Fruit fly (Drosophila melanogaster) whole organism, embryonic: Measurements from ENCODE around the gene Sgs1.

Experiments
- Adf1 ChIP-seq: fragments of 200-800 bp; sonication (Bioruptor generic); IDR thresholded peaks from 2 replicates; pipeline ENCODE4 v1.3.6; 2022; ENCODE audit warnings: missing biosample characterization, missing genetic modification characterization
- Atf3 ChIP-seq: fragments of 200-800 bp; sonication (Bioruptor generic); optimal IDR thresholded peaks from 3 replicates; lab custom pipeline; 2016; ENCODE audit warnings: missing biosample characterization, missing genetic modification characterization
- Bdp1 ChIP-seq: fragments of 200-800 bp; sonication (Bioruptor generic); optimal IDR thresholded peaks from 3 replicates; lab custom pipeline; 2016; ENCODE audit warnings: missing biosample characterization, missing genetic modification characterization
- Blimp-1 ChIP-seq: fragments of 200-800 bp; sonication (Bioruptor generic); optimal IDR thresholded peaks from 3 replicates; lab custom pipeline; 2018; ENCODE audit warnings: missing biosample characterization, missing genetic modification characterization, mild to moderate bottlenecking, moderate library complexity, missing genetic modification reagents
- C15 ChIP-seq: fragments of 200-800 bp; sonication (Bioruptor generic); IDR thresholded peaks from 3 replicates; pipeline ENCODE4 v1.3.6; 2022; ENCODE audit warnings: missing biosample characterization, missing genetic modification characterization
- CG10543 ChIP-seq: fragments of 200-800 bp; sonication (Bioruptor generic); optimal IDR thresholded peaks from 3 replicates; lab custom pipeline; 2017; ENCODE audit warnings: missing biosample characterization, mild to moderate bottlenecking, missing genetic modification characterization, moderate library complexity
- CG10565 ChIP-seq: fragments of 200-800 bp; sonication (Bioruptor generic); optimal IDR thresholded peaks from 3 replicates; lab custom pipeline; 2016; ENCODE audit warnings: missing biosample characterization, mild to moderate bottlenecking, missing genetic modification characterization
- CG13123 ChIP-seq: fragments of 200-800 bp; sonication (Bioruptor generic); optimal IDR thresholded peaks from 2 replicates; lab custom pipeline; 2016; ENCODE audit warnings: missing biosample characterization, missing genetic modification characterization
- CG14441 ChIP-seq: fragments of 200-800 bp; sonication (Bioruptor generic); IDR thresholded peaks from 2 replicates; pipeline ENCODE4 v1.3.6; 2022; ENCODE audit warnings: missing biosample characterization, missing genetic modification characterization
- CG14710 ChIP-seq: fragments of 200-800 bp; sonication (Bioruptor generic); optimal IDR thresholded peaks from 3 replicates; lab custom pipeline; 2019; ENCODE audit warnings: missing biosample characterization, mild to moderate bottlenecking, missing genetic modification characterization, moderate library complexity
- CG14860 ChIP-seq: fragments of 200-800 bp; sonication (Bioruptor generic); IDR thresholded peaks from 3 replicates; pipeline ENCODE4 v1.3.6; 2022; ENCODE audit warnings: missing biosample characterization, missing genetic modification characterization; ENCODE audit not compliant: partially characterized antibody
- CG17361 ChIP-seq: fragments of 200-800 bp; sonication (Bioruptor generic); IDR thresholded peaks from 3 replicates; pipeline ENCODE4 v1.3.6; 2022; ENCODE audit warnings: missing biosample characterization, missing genetic modification characterization
- CG17385 ChIP-seq: fragments of 200-800 bp; sonication (Bioruptor generic); optimal IDR thresholded peaks from 3 replicates; lab custom pipeline; 2018; ENCODE audit warnings: missing biosample characterization, mild to moderate bottlenecking, missing genetic modification characterization
- CG1792 ChIP-seq: fragments of 200-800 bp; sonication (Bioruptor generic); optimal IDR thresholded peaks from 2 replicates; lab custom pipeline; 2016; ENCODE audit warnings: missing biosample characterization, missing genetic modification characterization
- CG31224 ChIP-seq: fragments of 200-800 bp; sonication (Bioruptor generic); IDR thresholded peaks from 2 replicates; pipeline ENCODE4 v1.3.6; 2022; ENCODE audit warnings: missing biosample characterization, missing genetic modification characterization
- CG31388 ChIP-seq: fragments of 200-800 bp; sonication (Bioruptor generic); optimal IDR thresholded peaks from 2 replicates; lab custom pipeline; 2016; ENCODE audit warnings: missing biosample characterization, missing genetic modification characterization
- CG34224 ChIP-seq: fragments of 200-800 bp; sonication (Bioruptor generic); IDR thresholded peaks from 3 replicates; pipeline ENCODE4 v1.3.6; 2022; ENCODE audit warnings: missing biosample characterization, missing genetic modification characterization; ENCODE audit not compliant: partially characterized antibody
- CG8359 ChIP-seq: fragments of 200-800 bp; sonication (Bioruptor generic); optimal IDR thresholded peaks from 2 replicates; lab custom pipeline; 2017; ENCODE audit warnings: missing biosample characterization, mild to moderate bottlenecking, missing genetic modification characterization, borderline replicate concordance
- E2f1 ChIP-seq: fragments of 200-800 bp; sonication (Bioruptor generic); IDR thresholded peaks from 2 replicates; pipeline ENCODE4 v1.3.6; 2022; ENCODE audit warnings: missing biosample characterization, missing genetic modification characterization
- Elba2 ChIP-seq: fragments of 200-800 bp; sonication (Bioruptor generic); optimal IDR thresholded peaks from 3 replicates; lab custom pipeline; 2016; ENCODE audit warnings: missing biosample characterization, missing genetic modification characterization
- Hr3 ChIP-seq: fragments of 200-800 bp; sonication (Bioruptor generic); optimal IDR thresholded peaks from 3 replicates; lab custom pipeline; 2016; ENCODE audit warnings: missing biosample characterization, missing genetic modification characterization
- Lpt ChIP-seq: fragments of >200 bp; optimal IDR thresholded peaks from 2 replicates; lab custom pipeline; 2018; ENCODE audit warnings: missing biosample characterization, missing genetic modification characterization
- Max ChIP-seq: fragments of 200-800 bp; sonication (Bioruptor generic); optimal IDR thresholded peaks from 2 replicates; lab custom pipeline; 2016; ENCODE audit warnings: missing biosample characterization, mild to moderate bottlenecking, missing genetic modification characterization
- Nf-YA ChIP-seq: fragments of 200-800 bp; sonication (Bioruptor generic); IDR thresholded peaks from 2 replicates; pipeline ENCODE4 v1.3.6; 2022; ENCODE audit warnings: missing biosample characterization, missing genetic modification characterization
- Nf-YB ChIP-seq: fragments of 200-800 bp; sonication (Bioruptor generic); optimal IDR thresholded peaks from 3 replicates; lab custom pipeline; 2019; ENCODE audit warnings: missing biosample characterization, mild to moderate bottlenecking, missing genetic modification characterization, moderate library complexity
- Oli ChIP-seq: fragments of 200-800 bp; sonication (Bioruptor generic); optimal IDR thresholded peaks from 2 replicates; lab custom pipeline; 2018; ENCODE audit warnings: missing biosample characterization, mild to moderate bottlenecking, missing genetic modification characterization, moderate library complexity
- PHDP ChIP-seq: fragments of 200-800 bp; sonication (Bioruptor generic); optimal IDR thresholded peaks from 3 replicates; lab custom pipeline; 2018; ENCODE audit warnings: missing biosample characterization, mild to moderate bottlenecking, missing genetic modification characterization, moderate library complexity
- Scr ChIP-seq: fragments of 200-800 bp; sonication (Bioruptor generic); IDR thresholded peaks from 2 replicates; pipeline ENCODE4 v1.3.6; 2022; ENCODE audit warnings: missing biosample characterization, missing genetic modification characterization; ENCODE audit not compliant: partially characterized antibody
- Ssrp ChIP-seq: fragments of 200-800 bp; sonication (Bioruptor generic); optimal IDR thresholded peaks from 2 replicates; lab custom pipeline; 2018; ENCODE audit warnings: missing biosample characterization, mild to moderate bottlenecking, missing genetic modification characterization, moderate library complexity
- ase ChIP-seq: fragments of 200-800 bp; sonication (Bioruptor generic); IDR thresholded peaks from 3 replicates; pipeline ENCODE4 v1.3.6; 2022; ENCODE audit warnings: missing biosample characterization, missing genetic modification characterization
- dimm ChIP-seq: fragments of 200-800 bp; sonication (Bioruptor generic); IDR thresholded peaks from 2 replicates; pipeline ENCODE4 v1.3.6; 2022; ENCODE audit warnings: missing biosample characterization, missing genetic modification characterization
- ewg ChIP-seq: fragments of 200-800 bp; sonication (Bioruptor generic); optimal IDR thresholded peaks from 3 replicates; lab custom pipeline; 2017; ENCODE audit warnings: mild to moderate bottlenecking, missing biosample characterization, missing genetic modification reagents, missing genetic modification characterization
- hbn ChIP-seq: fragments of 200-800 bp; sonication (Bioruptor generic); IDR thresholded peaks from 2 replicates; pipeline ENCODE4 v1.3.6; 2022; ENCODE audit warnings: missing biosample characterization, missing genetic modification characterization; ENCODE audit not compliant: partially characterized antibody
- lab ChIP-seq: fragments of 200-800 bp; sonication (Bioruptor generic); optimal IDR thresholded peaks from 3 replicates; lab custom pipeline; 2017; ENCODE audit warnings: missing biosample characterization, missing genetic modification characterization, mild to moderate bottlenecking, moderate library complexity, missing genetic modification reagents
- lola ChIP-seq, 3 experiments: fragments of >200 bp in 2 of 3; fragments of 200-800 bp in 1 of 3; sonication (Bioruptor generic) in 1 of 3; optimal IDR thresholded peaks; 2 replicates each; lab custom pipeline; 2017 to 2019; ENCODE audit warnings: missing biosample characterization in 3 of 3, missing genetic modification characterization in 3 of 3, mild to moderate bottlenecking in 1 of 3, moderate library complexity in 1 of 3
- nmo ChIP-seq: fragments of 200-800 bp; sonication (Bioruptor generic); optimal IDR thresholded peaks from 2 replicates; lab custom pipeline; 2018; ENCODE audit warnings: missing biosample characterization, mild to moderate bottlenecking, missing genetic modification characterization, moderate library complexity
- onecut ChIP-seq: fragments of 200-800 bp; sonication (Bioruptor generic); IDR thresholded peaks from 2 replicates; pipeline ENCODE4 v1.3.6; 2022; ENCODE audit warnings: missing biosample characterization, missing genetic modification characterization
- p53 ChIP-seq: fragments of 200-800 bp; sonication (Bioruptor generic); optimal IDR thresholded peaks from 2 replicates; lab custom pipeline; 2016; ENCODE audit warnings: missing biosample characterization, missing genetic modification characterization
- pita ChIP-seq: fragments of 200-800 bp; sonication (Bioruptor generic); optimal IDR thresholded peaks from 2 replicates; lab custom pipeline; 2017; ENCODE audit warnings: missing biosample characterization, mild to moderate bottlenecking, missing genetic modification characterization
- pros ChIP-seq: fragments of 200-800 bp; sonication (Bioruptor generic); optimal IDR thresholded peaks from 3 replicates; lab custom pipeline; 2019; ENCODE audit warnings: missing biosample characterization, mild to moderate bottlenecking, missing genetic modification characterization, moderate library complexity
- psq ChIP-seq: fragments of 200-800 bp; sonication (Bioruptor generic); optimal IDR thresholded peaks from 2 replicates; lab custom pipeline; 2017; ENCODE audit warnings: missing biosample characterization, missing genetic modification characterization
- rib ChIP-seq: fragments of 200-800 bp; sonication (Bioruptor generic); IDR thresholded peaks from 2 replicates; pipeline ENCODE4 v1.3.6; 2022; ENCODE audit warnings: missing biosample characterization, missing genetic modification characterization
- ro ChIP-seq: fragments of 200-800 bp; sonication (Bioruptor generic); IDR thresholded peaks from 2 replicates; pipeline ENCODE4 v1.3.6; 2022; ENCODE audit warnings: missing biosample characterization, missing genetic modification characterization
- sima ChIP-seq: fragments of 200-800 bp; sonication (Bioruptor generic); optimal IDR thresholded peaks from 2 replicates; lab custom pipeline; 2016; ENCODE audit warnings: missing biosample characterization, missing genetic modification characterization
- sqz ChIP-seq: fragments of 200-800 bp; sonication (Bioruptor generic); optimal IDR thresholded peaks from 3 replicates; lab custom pipeline; 2018; ENCODE audit warnings: missing biosample characterization, mild to moderate bottlenecking, missing genetic modification characterization
- stc ChIP-seq: fragments of 200-800 bp; sonication (Bioruptor generic); IDR thresholded peaks from 2 replicates; pipeline ENCODE4 v1.3.6; 2022; ENCODE audit warnings: missing biosample characterization, missing genetic modification characterization
- stwl ChIP-seq: fragments of 200-800 bp; sonication (Bioruptor generic); optimal IDR thresholded peaks from 3 replicates; lab custom pipeline; 2018; ENCODE audit warnings: missing biosample characterization, mild to moderate bottlenecking, missing genetic modification characterization, moderate library complexity
- tap ChIP-seq: fragments of 200-800 bp; optimal IDR thresholded peaks from 3 replicates; lab custom pipeline; 2019; ENCODE audit warnings: missing biosample characterization, mild to moderate bottlenecking, missing genetic modification characterization, moderate library complexity
- vnd ChIP-seq: fragments of 200-800 bp; sonication (Bioruptor generic); IDR thresholded peaks from 3 replicates; pipeline ENCODE4 v1.3.6; 2022; ENCODE audit warnings: missing biosample characterization, missing genetic modification characterization; ENCODE audit not compliant: partially characterized antibody
- vvl ChIP-seq: fragments of 200-800 bp; sonication (Bioruptor generic); IDR thresholded peaks from 2 replicates; pipeline ENCODE4 v1.3.6; 2022; ENCODE audit warnings: missing biosample characterization, missing genetic modification characterization

Sgs1 gene

dm6 chr2L:4945300-4945699 lies 8.1 kb downstream of the Sgs1 start, which contains the start of the genes mRpL24 and betaggt-I (continued):
- TF ChIP-seq Atf3 (peak; percentile 69), Bdp1 (GFP tag; lab: Kevin White, UChicago) (peak; percentile 77), Elba2 (GFP tag; lab: Kevin White, UChicago) (peak; percentile 60), rib (GFP tag; lab: Robert Waterston, UW) (peak; percentile 92), stwl (tag; lab: Kevin White, UChicago) (peak; percentile 69), lola (GFP tag; optimal IDR thresholded peaks at IDR 0.05; lab: Kevin White, UChicago) (peak in 1 of 3 experiments; percentile 96), CG14441 (GFP tag; lab: Robert Waterston, UW) (peak; percentile 97), Blimp-1 (peak; percentile 94), vnd (GFP tag; lab: Robert Waterston, UW) (no peak), Nf-YB (GFP tag; lab: Kevin White, UChicago) (peak; percentile 86), onecut (GFP tag; lab: Robert Waterston, UW) (peak; percentile 89), CG1792 (GFP tag; lab: Kevin White, UChicago) (peak; percentile 62), Max (GFP tag; lab: Kevin White, UChicago) (peak; percentile 94), C15 (GFP tag; lab: Robert Waterston, UW) (peak; percentile 70; the same call in 1 of the 3 replicates), pros (GFP tag; lab: Kevin White, UChicago) (peak; percentile 29), hbn (GFP tag; lab: Robert Waterston, UW) (no peak), E2f1 (GFP tag; lab: Robert Waterston, UW) (peak; percentile 97), CG13123 (GFP tag; lab: Kevin White, UChicago) (peak; percentile 90), CG31224 (GFP tag; lab: Robert Waterston, UW) (peak; percentile 93), CG17385 (GFP tag; lab: Kevin White, UChicago) (peak; percentile 99), ase (GFP tag; lab: Robert Waterston, UW) (peak; percentile 97), Adf1 (peak; percentile 84), tap (tag; lab: Kevin White, UChicago) (peak; percentile 95), stc (peak; percentile 97), lab (GFP tag; lab: Kevin White, UChicago) (peak; percentile 97), nmo (GFP tag; lab: Kevin White, UChicago) (peak; percentile 99), vvl (GFP tag; lab: Robert Waterston, UW) (peak; percentile 99), ewg (GFP tag; lab: Kevin White, UChicago) (peak; percentile 91), sqz (GFP tag; lab: Kevin White, UChicago) (no peak), CG14710 (tag; lab: Kevin White, UChicago) (peak; percentile 96), CG10565 (GFP tag; lab: Kevin White, UChicago) (peak; percentile 71), Ssrp (peak; percentile 97), ro (GFP tag; lab: Robert Waterston, UW) (peak; percentile 76), CG17361 (GFP tag; lab: Robert Waterston, UW) (peak; percentile 98), CG10543 (GFP tag; lab: Kevin White, UChicago) (peak; percentile 94), psq (peak; percentile 85), p53 (GFP tag; lab: Kevin White, UChicago) (no peak), Scr (GFP tag; lab: Robert Waterston, UW) (no peak; the same call in 1 of the 2 replicates), CG34224 (no peak), Oli (peak; percentile 94), pita (GFP tag; lab: Kevin White, UChicago) (no peak), Hr3 (GFP tag; lab: Kevin White, UChicago) (peak; percentile 96), CG14860 (GFP tag; lab: Robert Waterston, UW) (0 out of 3 replicates have a peak, but pooled peaks have one; percentile 7), sima (GFP tag; lab: Kevin White, UChicago) (no peak), CG31388 (peak; percentile 91), CG8359 (GFP tag; lab: Kevin White, UChicago) (peak; percentile 77), Lpt (GFP tag; lab: Kevin White, UChicago) (no peak), dimm (peak; percentile 92), Nf-YA (GFP tag; lab: Robert Waterston, UW) (peak; percentile 90), PHDP (peak; percentile 98)
